Worm (Caenorhabditis elegans) whole organism, L3 larva: ENCODE measurements around the gene C02H6.3.

Experiments
- R02D3.7 ChIP-seq: fragments of 150-350 bp; optimal IDR thresholded peaks from 2 replicates; lab custom pipeline; 2014; ENCODE audit warnings: missing biosample characterization, missing genetic modification characterization
- ZK546.5 ChIP-seq: sonication (generic microtip); optimal IDR thresholded peaks from 2 replicates; lab custom pipeline; 2017; ENCODE audit warnings: missing biosample characterization, missing genetic modification characterization
- aly-2 ChIP-seq: fragments of 150-350 bp; optimal IDR thresholded peaks from 2 replicates; lab custom pipeline; 2014; ENCODE audit warnings: missing biosample characterization, missing genetic modification characterization
- ceh-16 ChIP-seq: sonication (generic microtip); optimal IDR thresholded peaks from 2 replicates; lab custom pipeline; 2017; ENCODE audit warnings: missing biosample characterization, missing genetic modification characterization
- ceh-82 ChIP-seq: fragments of 150-350 bp; optimal IDR thresholded peaks from 2 replicates; lab custom pipeline; 2014; ENCODE audit warnings: missing biosample characterization, missing genetic modification characterization
- ceh-9 ChIP-seq: sonication (generic microtip); optimal IDR thresholded peaks from 2 replicates; lab custom pipeline; 2018; ENCODE audit warnings: missing biosample characterization, missing genetic modification characterization
- daf-12 ChIP-seq: fragments of 150-350 bp; optimal IDR thresholded peaks from 2 replicates; lab custom pipeline; 2014; ENCODE audit warnings: missing biosample characterization, missing genetic modification reagents, missing genetic modification characterization
- elt-1 ChIP-seq: fragments of 150-350 bp; optimal IDR thresholded peaks from 2 replicates; lab custom pipeline; 2014; ENCODE audit warnings: missing biosample characterization, missing genetic modification characterization
- elt-3 ChIP-seq, 3 experiments: fragments of 150-350 bp in 1 of 3; sonication (generic microtip) in 2 of 3; optimal IDR thresholded peaks; 2 replicates in 2 of 3; 4 replicates in 1 of 3; lab custom pipeline; 2014 to 2017; ENCODE audit warnings: missing biosample characterization in 3 of 3, missing genetic modification characterization in 3 of 3
- eor-1 ChIP-seq, 2 experiments: fragments of 150-350 bp; optimal IDR thresholded peaks; 2 replicates each; lab custom pipeline; 2014 to 2018; ENCODE audit warnings: missing biosample characterization in 2 of 2, missing genetic modification characterization in 2 of 2
- fkh-10 ChIP-seq: sonication (generic microtip); optimal IDR thresholded peaks from 2 replicates; lab custom pipeline; 2017; ENCODE audit warnings: missing biosample characterization, missing genetic modification reagents, missing genetic modification characterization
- fkh-2 ChIP-seq: fragments of 150-350 bp; optimal IDR thresholded peaks from 2 replicates; lab custom pipeline; 2014; ENCODE audit warnings: missing biosample characterization, missing genetic modification reagents, missing genetic modification characterization
- hmg-11 ChIP-seq: sonication (generic microtip); optimal IDR thresholded peaks from 2 replicates; lab custom pipeline; 2016; ENCODE audit warnings: missing genetic modification characterization, missing compliant biosample characterization
- jun-1 ChIP-seq: fragments of 150-350 bp; optimal IDR thresholded peaks from 2 replicates; lab custom pipeline; 2014; ENCODE audit warnings: missing biosample characterization, missing genetic modification reagents, missing genetic modification characterization
- lin-39 ChIP-seq: fragments of 150-350 bp; optimal IDR thresholded peaks from 2 replicates; lab custom pipeline; 2018; ENCODE audit warnings: missing biosample characterization, missing genetic modification reagents, missing genetic modification characterization
- lsy-12 ChIP-seq: sonication (generic microtip); optimal IDR thresholded peaks from 2 replicates; lab custom pipeline; 2016; ENCODE audit warnings: mild to moderate bottlenecking, missing genetic modification characterization, missing compliant biosample characterization
- mdl-1 ChIP-seq: fragments of 150-350 bp; optimal IDR thresholded peaks from 2 replicates; lab custom pipeline; 2014; ENCODE audit warnings: missing biosample characterization, missing genetic modification characterization
- nhr-11 ChIP-seq: fragments of 150-350 bp; optimal IDR thresholded peaks from 2 replicates; lab custom pipeline; 2014; ENCODE audit warnings: missing biosample characterization, missing genetic modification characterization
- nhr-12 ChIP-seq: fragments of 150-350 bp; optimal IDR thresholded peaks from 2 replicates; lab custom pipeline; 2014; ENCODE audit warnings: missing biosample characterization, missing genetic modification characterization
- nhr-23 ChIP-seq: fragments of 150-350 bp; optimal IDR thresholded peaks from 2 replicates; lab custom pipeline; 2014; ENCODE audit warnings: missing biosample characterization, missing genetic modification reagents, missing genetic modification characterization
- nhr-237 ChIP-seq: fragments of 150-350 bp; optimal IDR thresholded peaks from 2 replicates; lab custom pipeline; 2014; ENCODE audit warnings: missing biosample characterization, missing genetic modification characterization
- nhr-28 ChIP-seq: fragments of 150-350 bp; optimal IDR thresholded peaks from 2 replicates; lab custom pipeline; 2014; ENCODE audit warnings: missing biosample characterization, missing genetic modification characterization
- nhr-43 ChIP-seq: sonication (generic microtip); optimal IDR thresholded peaks from 2 replicates; lab custom pipeline; 2016; ENCODE audit warnings: mild to moderate bottlenecking, missing genetic modification characterization, missing compliant biosample characterization; ENCODE audit not compliant: poor library complexity, severe bottlenecking
- nhr-67 ChIP-seq: fragments of 150-350 bp; optimal IDR thresholded peaks from 2 replicates; lab custom pipeline; 2014; ENCODE audit warnings: missing biosample characterization, missing genetic modification characterization
- nhr-76 ChIP-seq: fragments of 150-350 bp; sonication (generic microtip); optimal IDR thresholded peaks from 5 replicates; lab custom pipeline; 2014; ENCODE audit warnings: missing biosample characterization, missing genetic modification characterization
- pha-4 ChIP-seq: fragments of 150-350 bp; optimal IDR thresholded peaks from 2 replicates; lab custom pipeline; 2014; ENCODE audit warnings: missing biosample characterization, missing genetic modification reagents, missing genetic modification characterization
- sea-2 ChIP-seq: fragments of 150-350 bp; sonication (generic microtip); optimal IDR thresholded peaks from 4 replicates; lab custom pipeline; 2014; ENCODE audit warnings: missing biosample characterization, missing genetic modification reagents, missing genetic modification characterization
- skn-1 ChIP-seq: fragments of 150-350 bp; optimal IDR thresholded peaks from 2 replicates; lab custom pipeline; 2014; ENCODE audit warnings: missing biosample characterization, missing genetic modification characterization
- snpc-4 ChIP-seq: fragments of 150-350 bp; optimal IDR thresholded peaks from 2 replicates; lab custom pipeline; 2014; ENCODE audit warnings: missing biosample characterization, missing genetic modification characterization
- tbx-2 ChIP-seq: sonication (generic microtip); optimal IDR thresholded peaks from 2 replicates; lab custom pipeline; 2016; ENCODE audit warnings: mild to moderate bottlenecking, missing genetic modification characterization, missing compliant biosample characterization
- unc-39 ChIP-seq: sonication (generic microtip); optimal IDR thresholded peaks from 4 replicates; lab custom pipeline; 2017; ENCODE audit warnings: missing biosample characterization, missing genetic modification characterization
- zag-1 ChIP-seq: fragments of 150-350 bp; optimal IDR thresholded peaks from 2 replicates; lab custom pipeline; 2014; ENCODE audit warnings: missing biosample characterization, missing genetic modification characterization
- ztf-4 ChIP-seq: fragments of 150-350 bp; optimal IDR thresholded peaks from 2 replicates; lab custom pipeline; 2014; ENCODE audit warnings: missing biosample characterization, missing genetic modification characterization

The C02H6.3 gene

ce11 chrV:7356684-7357083 is 31.0 kb downstream of the C02H6.3 start, which contains the start of gene C03G6.21:
Gene C03G6.21, minus strand, starts transcription at chrV:7356784.
- TF ChIP-seq lsy-12 (tag; lab: Kevin White, UChicago), result no peak
- TF ChIP-seq nhr-237 (tag; lab: Kevin White, UChicago), result no peak
- no peak for TF ChIP-seq nhr-43
- no peak for TF ChIP-seq R02D3.7 (tag; lab: Kevin White, UChicago)
- no peak for TF ChIP-seq aly-2 (tag; lab: Kevin White, UChicago)
- no peak for TF ChIP-seq nhr-23
- no peak for TF ChIP-seq jun-1 (tag; lab: Kevin White, UChicago)
- TF ChIP-seq lin-39 (tag; lab: Kevin White, UChicago), result no peak
- no peak for TF ChIP-seq nhr-11 (tag; lab: Kevin White, UChicago)
- no peak for TF ChIP-seq nhr-28 (tag; lab: Kevin White, UChicago)
- TF ChIP-seq daf-12 (tag; lab: Kevin White, UChicago), result no peak
- no peak for TF ChIP-seq ztf-4
- TF ChIP-seq skn-1 (tag; lab: Kevin White, UChicago), result no peak
- no peak for TF ChIP-seq nhr-76 (tag; lab: Kevin White, UChicago)
- no peak for TF ChIP-seq elt-1 (tag; lab: Kevin White, UChicago)
- TF ChIP-seq ceh-82 (tag; lab: Kevin White, UChicago), result no peak
- TF ChIP-seq elt-3 (tag; optimal IDR thresholded peaks at IDR 0.05; lab: Kevin White, UChicago), result no peak
- TF ChIP-seq ceh-16, result no peak
- TF ChIP-seq fkh-2 (tag; lab: Kevin White, UChicago), result no peak

ce11 chrV:7355464-7355863 is 32.2 kb downstream of the C02H6.3 start, which contains the start of gene tag-293:
Gene tag-293, minus strand, starts transcription at chrV:7355564.
- TF ChIP-seq tbx-2, result no peak

ce11 chrV:7353602-7354001 is 34.1 kb downstream of the C02H6.3 start:
- TF ChIP-seq elt-3 (tag; optimal IDR thresholded peaks at IDR 0.05; lab: Kevin White, UChicago) (no peak), ZK546.5 (tag; lab: Kevin White, UChicago) (no peak), mdl-1 (tag; lab: Kevin White, UChicago) (no peak), nhr-12 (tag; lab: Kevin White, UChicago) (no peak), nhr-28 (tag; lab: Kevin White, UChicago) (no peak), daf-12 (tag; lab: Kevin White, UChicago) (no peak), nhr-67 (tag; lab: Kevin White, UChicago) (no peak), jun-1 (tag; lab: Kevin White, UChicago) (no peak), aly-2 (tag; lab: Kevin White, UChicago) (no peak), tbx-2 (no peak), eor-1 (tag; optimal IDR thresholded peaks at IDR 0.05; lab: Kevin White, UChicago) (no peak), fkh-2 (tag; lab: Kevin White, UChicago) (no peak), snpc-4 (tag; lab: Kevin White, UChicago) (no peak)

- no peak for TF ChIP-seq ceh-16
- TF ChIP-seq ceh-82 (tag; lab: Kevin White, UChicago), result no peak
- no peak for TF ChIP-seq sea-2 (GFP tag; lab: Kevin White, UChicago)
- TF ChIP-seq elt-3 (tag; optimal IDR thresholded peaks at IDR 0.05; lab: Kevin White, UChicago), result no peak
- TF ChIP-seq aly-2 (tag; lab: Kevin White, UChicago), result no peak
- TF ChIP-seq nhr-11 (tag; lab: Kevin White, UChicago), result no peak
- TF ChIP-seq daf-12 (tag; lab: Kevin White, UChicago), result no peak
- no peak for TF ChIP-seq eor-1 (tag; optimal IDR thresholded peaks at IDR 0.05; lab: Kevin White, UChicago)
- TF ChIP-seq nhr-67 (tag; lab: Kevin White, UChicago), result no peak
- TF ChIP-seq fkh-2 (tag; lab: Kevin White, UChicago), result no peak
- no peak for TF ChIP-seq fkh-10
- no peak for TF ChIP-seq pha-4
- TF ChIP-seq ceh-9 (tag; lab: Kevin White, UChicago), result no peak
- no peak for TF ChIP-seq nhr-76 (tag; lab: Kevin White, UChicago)
Measured at ce11 chrV:7352186-7353053, 35.2 kb downstream of the C02H6.3 start, which contains the start of the genes srh-231 and srh-275. Gene srh-231, minus strand, starts transcription at chrV:7352236. Gene srh-275, plus strand, starts transcription at chrV:7353003.

ce11 chrV:7349541-7349940 is 38.1 kb downstream of the C02H6.3 start, which contains the start of gene nhr-149:
Gene nhr-149, minus strand, starts transcription at chrV:7349641.
- no peak for TF ChIP-seq zag-1 (tag; lab: Kevin White, UChicago)
- no peak for TF ChIP-seq nhr-237 (tag; lab: Kevin White, UChicago)
- no peak for TF ChIP-seq hmg-11 (tag; lab: Kevin White, UChicago)
- TF ChIP-seq nhr-23, result no peak
- no peak for TF ChIP-seq unc-39 (tag; lab: Kevin White, UChicago)
